Worm (Caenorhabditis elegans) whole organism, late embryonic: ENCODE results near the gene clec-48.

Experiments
- K09A11.1 ChIP-seq: sonication (generic microtip); optimal IDR thresholded peaks from 2 replicates; lab custom pipeline; 2017; ENCODE audit warnings: antibody characterized with exemption, mild to moderate bottlenecking, missing genetic modification characterization, missing compliant biosample characterization; ENCODE audit not compliant: insufficient read depth
- T23F11.4 ChIP-seq: fragments of 200-800 bp; sonication (Bioruptor generic); optimal IDR thresholded peaks from 2 replicates; lab custom pipeline; 2018; ENCODE audit warnings: mild to moderate bottlenecking, missing genetic modification characterization, missing compliant biosample characterization
- Y22D7AL.16 ChIP-seq: sonication (generic microtip); optimal IDR thresholded peaks from 2 replicates; lab custom pipeline; 2016; ENCODE audit warnings: missing genetic modification characterization, missing compliant biosample characterization
- ceh-14 ChIP-seq: sonication (generic microtip); optimal IDR thresholded peaks from 2 replicates; lab custom pipeline; 2016; ENCODE audit warnings: missing genotype, missing genetic modification characterization, missing compliant biosample characterization
- ceh-18 ChIP-seq: sonication (generic microtip); optimal IDR thresholded peaks from 2 replicates; lab custom pipeline; 2016; ENCODE audit warnings: missing genetic modification characterization, missing compliant biosample characterization
- ceh-22 ChIP-seq: sonication (generic microtip); optimal IDR thresholded peaks from 2 replicates; lab custom pipeline; 2017; ENCODE audit warnings: missing biosample characterization, missing genetic modification characterization
- ceh-24 ChIP-seq: sonication (generic microtip); optimal IDR thresholded peaks from 2 replicates; lab custom pipeline; 2016; ENCODE audit warnings: mild to moderate bottlenecking, missing genetic modification characterization, missing compliant biosample characterization
- ceh-30 ChIP-seq: fragments of 150-350 bp; optimal IDR thresholded peaks from 2 replicates; lab custom pipeline; 2014; ENCODE audit warnings: missing biosample characterization, missing genetic modification characterization
- ceh-34 ChIP-seq: sonication (generic microtip); optimal IDR thresholded peaks from 2 replicates; lab custom pipeline; 2016; ENCODE audit warnings: mild to moderate bottlenecking, missing genetic modification characterization, missing compliant biosample characterization
- ceh-6 ChIP-seq: fragments of 200-800 bp; sonication (Bioruptor generic); optimal IDR thresholded peaks from 2 replicates; lab custom pipeline; 2018; ENCODE audit warnings: mild to moderate bottlenecking, missing genetic modification characterization, missing compliant biosample characterization
- ceh-9 ChIP-seq: sonication (generic microtip); optimal IDR thresholded peaks from 2 replicates; lab custom pipeline; 2016; ENCODE audit warnings: mild to moderate bottlenecking, missing genetic modification characterization, inconsistent platforms, missing compliant biosample characterization
- dmd-4 ChIP-seq: sonication (generic microtip); optimal IDR thresholded peaks from 2 replicates; lab custom pipeline; 2016; ENCODE audit warnings: borderline replicate concordance, missing genetic modification characterization, missing compliant biosample characterization
- elt-4 ChIP-seq: sonication (generic microtip); optimal IDR thresholded peaks from 2 replicates; lab custom pipeline; 2016; ENCODE audit warnings: missing genetic modification characterization, missing compliant biosample characterization
- ets-4 ChIP-seq: sonication (generic microtip); optimal IDR thresholded peaks from 2 replicates; lab custom pipeline; 2016; ENCODE audit warnings: missing genetic modification characterization, missing compliant biosample characterization
- eyg-1 ChIP-seq: sonication (generic microtip); optimal IDR thresholded peaks from 2 replicates; lab custom pipeline; 2016; ENCODE audit warnings: missing genotype, missing genetic modification characterization, missing compliant biosample characterization
- gmeb-2 ChIP-seq: sonication (generic microtip); optimal IDR thresholded peaks from 2 replicates; lab custom pipeline; 2016; ENCODE audit warnings: missing genetic modification characterization, inconsistent platforms, missing compliant biosample characterization
- hlh-13 ChIP-seq: fragments of 200-800 bp; sonication (Bioruptor generic); optimal IDR thresholded peaks from 2 replicates; lab custom pipeline; 2018; ENCODE audit warnings: mild to moderate bottlenecking, missing genetic modification characterization, missing compliant biosample characterization
- hlh-30 ChIP-seq: sonication (generic microtip); optimal IDR thresholded peaks from 2 replicates; lab custom pipeline; 2017; ENCODE audit warnings: antibody characterized with exemption, missing genetic modification characterization, missing compliant biosample characterization; ENCODE audit not compliant: insufficient read depth
- lim-6 ChIP-seq: sonication (generic microtip); optimal IDR thresholded peaks from 2 replicates; lab custom pipeline; 2016; ENCODE audit warnings: missing genetic modification characterization, missing compliant biosample characterization
- lin-11 ChIP-seq: fragments of 200-800 bp; sonication (Bioruptor generic); optimal IDR thresholded peaks from 2 replicates; lab custom pipeline; 2018; ENCODE audit warnings: mild to moderate bottlenecking, missing genetic modification characterization, missing compliant biosample characterization
- mec-3 ChIP-seq: sonication (generic microtip); optimal IDR thresholded peaks from 2 replicates; lab custom pipeline; 2016; ENCODE audit warnings: borderline replicate concordance, missing genetic modification characterization, missing compliant biosample characterization
- nfya-1 ChIP-seq: sonication (generic microtip); optimal IDR thresholded peaks from 2 replicates; lab custom pipeline; 2017; ENCODE audit warnings: missing genetic modification characterization, mild to moderate bottlenecking, missing compliant biosample characterization, antibody characterized with exemption, moderate library complexity
- nhr-11 ChIP-seq: fragments of 150-350 bp; optimal IDR thresholded peaks from 2 replicates; lab custom pipeline; 2014; ENCODE audit warnings: missing biosample characterization, missing genetic modification characterization
- nhr-232 ChIP-seq: sonication (generic microtip); optimal IDR thresholded peaks from 2 replicates; lab custom pipeline; 2016; ENCODE audit warnings: missing genetic modification characterization, missing compliant biosample characterization
- npax-4 ChIP-seq: sonication (generic microtip); optimal IDR thresholded peaks from 2 replicates; lab custom pipeline; 2016; ENCODE audit warnings: missing genetic modification characterization, missing compliant biosample characterization
- odd-2 ChIP-seq: sonication (generic microtip); optimal IDR thresholded peaks from 2 replicates; lab custom pipeline; 2017; ENCODE audit warnings: antibody characterized with exemption, mild to moderate bottlenecking, missing genetic modification characterization, missing compliant biosample characterization
- pat-9 ChIP-seq: fragments of 200-800 bp; sonication (Bioruptor generic); optimal IDR thresholded peaks from 2 replicates; lab custom pipeline; 2018; ENCODE audit warnings: mild to moderate bottlenecking, missing genetic modification characterization, moderate library complexity, missing compliant biosample characterization
- pha-4 ChIP-seq: fragments of 150-350 bp; optimal IDR thresholded peaks from 2 replicates; lab custom pipeline; 2018; ENCODE audit warnings: missing biosample characterization, missing genetic modification reagents, missing genetic modification characterization
- ref-2 ChIP-seq: sonication (generic microtip); optimal IDR thresholded peaks from 2 replicates; lab custom pipeline; 2016; ENCODE audit warnings: missing genetic modification characterization, missing compliant biosample characterization
- rnt-1 ChIP-seq: sonication (generic microtip); optimal IDR thresholded peaks from 2 replicates; lab custom pipeline; 2016; ENCODE audit warnings: missing genetic modification characterization, missing compliant biosample characterization
- sox-4 ChIP-seq: sonication (generic microtip); optimal IDR thresholded peaks from 2 replicates; lab custom pipeline; 2017; ENCODE audit warnings: mild to moderate bottlenecking, missing genetic modification characterization, inconsistent platforms, missing compliant biosample characterization
- tbx-2 ChIP-seq: sonication (generic microtip); optimal IDR thresholded peaks from 2 replicates; lab custom pipeline; 2016; ENCODE audit warnings: missing genetic modification characterization, missing compliant biosample characterization
- unc-3 ChIP-seq, 2 experiments: fragments of 200-800 bp in 1 of 2; sonication (Bioruptor generic) in 1 of 2; sonication (generic microtip) in 1 of 2; conservative IDR thresholded peaks in 1 of 2; optimal IDR thresholded peaks in 1 of 2; 2 replicates each; pipeline versions ENCODE4 v1.3.6 to Lab custom; 2016 to 2022; ENCODE audit warnings: missing compliant biosample characterization in 2 of 2, missing genetic modification characterization in 2 of 2, missing genetic modification reagents in 1 of 2
- unc-55 ChIP-seq: sonication (generic microtip); optimal IDR thresholded peaks from 2 replicates; lab custom pipeline; 2017; ENCODE audit warnings: missing biosample characterization, missing genetic modification reagents, missing genetic modification characterization
- zip-5 ChIP-seq: sonication (generic microtip); optimal IDR thresholded peaks from 2 replicates; lab custom pipeline; 2016; ENCODE audit warnings: missing genetic modification characterization, missing compliant biosample characterization

clec-48 gene

DNA sequence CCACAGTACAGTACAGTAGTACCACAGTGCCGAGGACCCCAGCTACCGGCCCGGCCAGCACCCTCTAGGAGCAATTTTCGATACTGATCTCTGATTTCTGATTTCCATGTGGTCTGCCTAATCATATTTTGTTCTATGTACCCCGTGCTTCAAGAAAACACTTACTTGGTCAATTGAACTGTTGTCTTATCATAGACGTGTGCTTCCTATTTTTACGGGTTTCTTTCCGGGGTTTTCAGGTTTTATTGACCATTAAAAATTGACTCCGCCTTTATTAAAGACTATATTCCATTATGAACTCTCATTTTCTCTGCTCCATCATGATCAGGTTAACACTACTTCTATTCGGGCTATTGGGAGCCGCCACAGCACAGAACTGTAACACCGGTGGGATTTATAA lies at the start of gene clec-48:
Gene clec-48 (plus strand): TSS at position 320 of the 400 bp plus-strand sequence.
- TF ChIP-seq ets-4 (tag; lab: Kevin White, UChicago) (no peak), eyg-1 (tag; lab: Kevin White, UChicago) (no peak), ceh-22 (no peak), ceh-9 (tag; lab: Kevin White, UChicago) (no peak), elt-4 (no peak), ceh-18 (tag; lab: Kevin White, UChicago) (no peak), pat-9 (tag; lab: Kevin White, UChicago) (no peak), unc-3 (GFP tag; conservative IDR thresholded peaks at IDR 0.05; lab: Robert Waterston, UW) (no peak), unc-3 (tag; optimal IDR thresholded peaks at IDR 0.05; lab: Kevin White, UChicago) (no peak), tbx-2 (tag; lab: Kevin White, UChicago) (no peak), Y22D7AL.16 (tag; lab: Kevin White, UChicago) (no peak)

DNA sequence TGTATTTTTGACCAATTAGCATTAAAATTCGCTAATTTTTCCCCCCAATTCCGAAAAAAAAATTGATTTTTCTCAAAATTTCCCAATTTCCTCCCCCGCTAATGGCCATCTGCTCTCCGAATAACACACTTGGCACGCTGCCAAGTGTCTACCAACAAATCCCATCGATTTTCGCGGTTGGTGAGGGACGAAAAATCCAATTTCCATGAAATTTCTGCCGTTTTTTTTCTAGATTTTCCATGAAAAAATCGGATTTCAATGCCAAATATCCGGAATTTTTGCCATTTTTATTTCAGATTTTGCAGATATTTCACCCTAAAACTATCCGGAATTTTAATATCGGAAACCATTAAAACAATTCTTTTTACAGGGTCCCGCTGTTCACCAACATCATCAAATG lies 48.4 kb upstream of the clec-48 start:
- TF ChIP-seq K09A11.1 (no peak), unc-3 (GFP tag; conservative IDR thresholded peaks at IDR 0.05; lab: Robert Waterston, UW) (no peak), unc-3 (tag; optimal IDR thresholded peaks at IDR 0.05; lab: Kevin White, UChicago) (no peak), nhr-232 (no peak), rnt-1 (tag; lab: Kevin White, UChicago) (no peak), gmeb-2 (tag; lab: Kevin White, UChicago) (no peak), ref-2 (no peak), tbx-2 (tag; lab: Kevin White, UChicago) (no peak), ceh-6 (GFP tag; lab: Kevin White, UChicago) (no peak), pat-9 (tag; lab: Kevin White, UChicago) (no peak), ceh-24 (tag; lab: Kevin White, UChicago) (no peak), zip-5 (tag; lab: Kevin White, UChicago) (no peak), hlh-30 (tag; lab: Kevin White, UChicago) (no peak), unc-55 (no peak), ceh-34 (no peak), sox-4 (tag; lab: Kevin White, UChicago) (no peak), ceh-18 (tag; lab: Kevin White, UChicago) (no peak), ceh-22 (no peak), nhr-11 (tag; lab: Kevin White, UChicago) (no peak), npax-4 (tag; lab: Kevin White, UChicago) (no peak), lim-6 (tag; lab: Kevin White, UChicago) (no peak)

- TF ChIP-seq ceh-9 (tag; lab: Kevin White, UChicago) (no peak), T23F11.4 (GFP tag; lab: Kevin White, UChicago) (no peak)
Observed at ce11 chrV:18123639-18124038, 34.2 kb upstream of the clec-48 start, which contains the start of gene fbxa-107. Gene fbxa-107 (plus strand): TSS chrV:18123939.

ce11 chrV:18125075-18125474 lies 32.8 kb upstream of the clec-48 start, which contains the start of gene fbxa-210:
Gene fbxa-210 (plus strand): TSS chrV:18125375.
- TF ChIP-seq ceh-14 (tag; lab: Kevin White, UChicago) (no peak), lin-11 (tag; lab: Kevin White, UChicago) (no peak), nhr-232 (no peak), unc-55 (no peak), pat-9 (tag; lab: Kevin White, UChicago) (no peak), lim-6 (tag; lab: Kevin White, UChicago) (no peak), ceh-18 (tag; lab: Kevin White, UChicago) (no peak), ceh-9 (tag; lab: Kevin White, UChicago) (no peak), pha-4 (tag; lab: Kevin White, UChicago) (no peak), mec-3 (tag; lab: Kevin White, UChicago) (no peak), ceh-30 (tag; lab: Kevin White, UChicago) (no peak), Y22D7AL.16 (tag; lab: Kevin White, UChicago) (no peak), hlh-13 (GFP tag; lab: Kevin White, UChicago) (no peak), eyg-1 (tag; lab: Kevin White, UChicago) (no peak), sox-4 (tag; lab: Kevin White, UChicago) (no peak), tbx-2 (tag; lab: Kevin White, UChicago) (no peak), odd-2 (tag; lab: Kevin White, UChicago) (no peak), dmd-4 (tag; lab: Kevin White, UChicago) (no peak), nfya-1 (tag; lab: Kevin White, UChicago) (no peak)
